Worm (Caenorhabditis elegans) whole organism, late embryonic: ENCODE results near the gene srh-47.

Experiments used
- ceh-14 ChIP-seq: sonication (generic microtip); optimal IDR thresholded peaks from 2 replicates; lab custom pipeline; 2016; ENCODE audit warnings: missing genotype, missing genetic modification characterization, missing compliant biosample characterization
- ceh-9 ChIP-seq: sonication (generic microtip); optimal IDR thresholded peaks from 2 replicates; lab custom pipeline; 2016; ENCODE audit warnings: mild to moderate bottlenecking, missing genetic modification characterization, inconsistent platforms, missing compliant biosample characterization
- dve-1 ChIP-seq: sonication (generic microtip); optimal IDR thresholded peaks from 2 replicates; lab custom pipeline; 2017; ENCODE audit warnings: antibody characterized with exemption, mild to moderate bottlenecking, missing genetic modification characterization, missing compliant biosample characterization
- fkh-10 ChIP-seq: fragments of 150-350 bp; optimal IDR thresholded peaks from 2 replicates; lab custom pipeline; 2014; ENCODE audit warnings: missing biosample characterization, missing genetic modification reagents, missing genetic modification characterization
- hlh-13 ChIP-seq: fragments of 200-800 bp; sonication (Bioruptor generic); optimal IDR thresholded peaks from 2 replicates; lab custom pipeline; 2018; ENCODE audit warnings: mild to moderate bottlenecking, missing genetic modification characterization, missing compliant biosample characterization
- hlh-30 ChIP-seq: sonication (generic microtip); optimal IDR thresholded peaks from 2 replicates; lab custom pipeline; 2017; ENCODE audit warnings: antibody characterized with exemption, missing genetic modification characterization, missing compliant biosample characterization; ENCODE audit not compliant: insufficient read depth
- lin-11 ChIP-seq: fragments of 200-800 bp; sonication (Bioruptor generic); optimal IDR thresholded peaks from 2 replicates; lab custom pipeline; 2018; ENCODE audit warnings: mild to moderate bottlenecking, missing genetic modification characterization, missing compliant biosample characterization
- sox-4 ChIP-seq: sonication (generic microtip); optimal IDR thresholded peaks from 2 replicates; lab custom pipeline; 2017; ENCODE audit warnings: mild to moderate bottlenecking, missing genetic modification characterization, inconsistent platforms, missing compliant biosample characterization
- unc-55 ChIP-seq: sonication (generic microtip); optimal IDR thresholded peaks from 2 replicates; lab custom pipeline; 2017; ENCODE audit warnings: missing biosample characterization, missing genetic modification reagents, missing genetic modification characterization

DNA sequence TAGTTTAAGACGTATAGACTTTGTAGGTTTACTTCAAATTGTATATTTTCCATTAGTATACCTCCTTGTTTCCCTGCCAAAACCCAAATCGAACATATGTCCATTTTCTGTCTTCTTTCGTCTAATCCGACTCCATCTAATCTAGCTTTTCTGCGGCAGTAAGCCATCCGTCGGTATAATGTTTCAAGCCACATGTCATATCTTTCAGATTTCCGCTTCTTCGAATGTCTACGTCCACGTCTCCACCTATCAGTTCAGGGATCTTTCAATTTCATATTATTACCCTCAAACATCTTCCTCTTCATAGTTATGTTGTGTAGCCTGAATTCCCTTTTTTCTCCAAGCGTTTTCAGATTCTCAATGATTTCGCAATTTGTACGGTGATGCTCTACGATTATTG is 43.7 kb upstream of the srh-47 start:
- TF ChIP-seq sox-4 (tag; lab: Kevin White, UChicago) (no peak), unc-55 (GFP tag; lab: Kevin White, UChicago) (no peak), lin-11 (tag; lab: Kevin White, UChicago) (no peak), hlh-13 (GFP tag; lab: Kevin White, UChicago) (no peak), fkh-10 (no peak), hlh-30 (tag; lab: Kevin White, UChicago) (no peak), ceh-9 (no peak), dve-1 (tag; lab: Kevin White, UChicago) (no peak), ceh-14 (tag; lab: Kevin White, UChicago) (no peak)
